Worm (Caenorhabditis elegans) whole organism, L2 larva: ENCODE data around the gene srj-26.

Source experiments
- C34F6.9 ChIP-seq: fragments of 150-350 bp; optimal IDR thresholded peaks from 2 replicates; lab custom pipeline; 2014; ENCODE audit warnings: missing biosample characterization, missing genetic modification characterization
- F13H6.1 ChIP-seq: sonication (generic microtip); optimal IDR thresholded peaks from 2 replicates; lab custom pipeline; 2016; ENCODE audit warnings: missing genetic modification characterization, missing compliant biosample characterization
- Y55F3AM.14 ChIP-seq: fragments of 200-800 bp; sonication (Bioruptor generic); optimal IDR thresholded peaks from 2 replicates; lab custom pipeline; 2018; ENCODE audit warnings: mild to moderate bottlenecking, missing genetic modification characterization, missing compliant biosample characterization
- alr-1 ChIP-seq: fragments of 150-350 bp; optimal IDR thresholded peaks from 2 replicates; lab custom pipeline; 2014; ENCODE audit warnings: missing biosample characterization, missing genetic modification characterization
- aly-2 ChIP-seq: fragments of 150-350 bp; optimal IDR thresholded peaks from 2 replicates; lab custom pipeline; 2014; ENCODE audit warnings: missing biosample characterization, missing genetic modification characterization
- ama-1 ChIP-seq: fragments of 150-350 bp; optimal IDR thresholded peaks from 2 replicates; lab custom pipeline; 2018; ENCODE audit warnings: inconsistent platforms
- ceh-16 ChIP-seq: fragments of 150-350 bp; optimal IDR thresholded peaks from 2 replicates; lab custom pipeline; 2014; ENCODE audit warnings: missing biosample characterization, missing genetic modification characterization
- ceh-82 ChIP-seq: fragments of 150-350 bp; optimal IDR thresholded peaks from 2 replicates; lab custom pipeline; 2014; ENCODE audit warnings: missing biosample characterization, missing genetic modification characterization
- crh-2 ChIP-seq: sonication (generic microtip); optimal IDR thresholded peaks from 2 replicates; lab custom pipeline; 2017; ENCODE audit warnings: missing biosample characterization, missing genetic modification characterization
- dmd-4 ChIP-seq: sonication (generic microtip); optimal IDR thresholded peaks from 2 replicates; lab custom pipeline; 2017; ENCODE audit warnings: missing biosample characterization, missing genetic modification characterization
- egl-27 ChIP-seq: sonication (generic microtip); optimal IDR thresholded peaks from 3 replicates; lab custom pipeline; 2017; ENCODE audit warnings: missing biosample characterization, missing genetic modification reagents, missing genetic modification characterization
- fos-1 ChIP-seq: fragments of 150-350 bp; optimal IDR thresholded peaks from 2 replicates; lab custom pipeline; 2014; ENCODE audit warnings: missing biosample characterization, missing genetic modification characterization
- gmeb-1 ChIP-seq: fragments of 150-350 bp; optimal IDR thresholded peaks from 2 replicates; lab custom pipeline; 2014; ENCODE audit warnings: missing biosample characterization, missing genetic modification characterization
- lin-11 ChIP-seq: fragments of 150-350 bp; sonication (generic microtip); optimal IDR thresholded peaks from 2 replicates; lab custom pipeline; 2014; ENCODE audit warnings: missing biosample characterization, missing genetic modification characterization, inconsistent platforms, mixed read lengths
- lin-13 ChIP-seq: fragments of 150-350 bp; optimal IDR thresholded peaks from 2 replicates; lab custom pipeline; 2014; ENCODE audit warnings: missing biosample characterization, missing genetic modification reagents, missing genetic modification characterization
- mab-5 ChIP-seq: fragments of 150-350 bp; optimal IDR thresholded peaks from 2 replicates; lab custom pipeline; 2014; ENCODE audit warnings: missing biosample characterization, missing genetic modification characterization
- mdl-1 ChIP-seq, 2 experiments: fragments of 150-350 bp in 1 of 2; sonication (generic microtip) in 1 of 2; optimal IDR thresholded peaks; 2 replicates each; lab custom pipeline; 2017; ENCODE audit warnings: missing biosample characterization in 2 of 2, missing genetic modification characterization in 2 of 2
- nhr-10 ChIP-seq: sonication (generic microtip); optimal IDR thresholded peaks from 2 replicates; lab custom pipeline; 2017; ENCODE audit warnings: missing biosample characterization, missing genetic modification characterization
- nhr-11 ChIP-seq: fragments of 150-350 bp; optimal IDR thresholded peaks from 2 replicates; lab custom pipeline; 2014; ENCODE audit warnings: missing biosample characterization, missing genetic modification characterization
- nhr-12 ChIP-seq: fragments of 150-350 bp; optimal IDR thresholded peaks from 2 replicates; lab custom pipeline; 2014; ENCODE audit warnings: missing biosample characterization, missing genetic modification characterization
- nhr-129 ChIP-seq: fragments of 150-350 bp; optimal IDR thresholded peaks from 2 replicates; lab custom pipeline; 2014; ENCODE audit warnings: missing biosample characterization, missing genetic modification characterization
- nhr-21 ChIP-seq: fragments of 150-350 bp; optimal IDR thresholded peaks from 2 replicates; lab custom pipeline; 2014; ENCODE audit warnings: missing biosample characterization, missing genetic modification characterization
- nhr-23 ChIP-seq: fragments of 150-350 bp; optimal IDR thresholded peaks from 2 replicates; lab custom pipeline; 2014; ENCODE audit warnings: missing biosample characterization, missing genetic modification reagents, missing genetic modification characterization
- nhr-237 ChIP-seq: fragments of 150-350 bp; optimal IDR thresholded peaks from 2 replicates; lab custom pipeline; 2014; ENCODE audit warnings: missing biosample characterization, missing genetic modification characterization
- nhr-25 ChIP-seq: fragments of 150-350 bp; sonication (generic microtip); optimal IDR thresholded peaks from 3 replicates; lab custom pipeline; 2014; ENCODE audit warnings: missing biosample characterization, missing genetic modification characterization
- nhr-6 ChIP-seq: fragments of 150-350 bp; optimal IDR thresholded peaks from 2 replicates; lab custom pipeline; 2014; ENCODE audit warnings: missing biosample characterization, missing genetic modification characterization
- nhr-77 ChIP-seq: fragments of 150-350 bp; optimal IDR thresholded peaks from 2 replicates; lab custom pipeline; 2014; ENCODE audit warnings: missing biosample characterization, missing genetic modification characterization
- peb-1 ChIP-seq: fragments of 150-350 bp; optimal IDR thresholded peaks from 2 replicates; lab custom pipeline; 2014; ENCODE audit warnings: missing biosample characterization, missing genetic modification characterization
- sem-4 ChIP-seq: fragments of 150-350 bp; optimal IDR thresholded peaks from 2 replicates; lab custom pipeline; 2014; ENCODE audit warnings: missing biosample characterization, missing genetic modification reagents, missing genetic modification characterization
- skn-1 ChIP-seq: sonication (generic microtip); optimal IDR thresholded peaks from 2 replicates; lab custom pipeline; 2017; ENCODE audit warnings: missing biosample characterization, missing genetic modification characterization
- sma-3 ChIP-seq: sonication (generic microtip); optimal IDR thresholded peaks from 2 replicates; lab custom pipeline; 2016; ENCODE audit warnings: missing genetic modification reagents, missing genetic modification characterization, missing compliant biosample characterization
- snpc-4 ChIP-seq: fragments of 150-350 bp; optimal IDR thresholded peaks from 2 replicates; lab custom pipeline; 2014; ENCODE audit warnings: missing biosample characterization, missing genetic modification characterization
- unc-55 ChIP-seq: fragments of 150-350 bp; sonication (generic microtip); optimal IDR thresholded peaks from 3 replicates; lab custom pipeline; 2014; ENCODE audit warnings: missing biosample characterization, missing genetic modification reagents, missing genetic modification characterization
- unc-62 ChIP-seq: fragments of 150-350 bp; optimal IDR thresholded peaks from 2 replicates; lab custom pipeline; 2014; ENCODE audit warnings: missing biosample characterization, missing genetic modification reagents, missing genetic modification characterization
- zag-1 ChIP-seq: fragments of 150-350 bp; optimal IDR thresholded peaks from 2 replicates; lab custom pipeline; 2014; ENCODE audit warnings: missing biosample characterization, missing genetic modification characterization
- ztf-1 ChIP-seq: fragments of 200-800 bp; sonication (Bioruptor generic); conservative IDR thresholded peaks from 2 replicates; pipeline ENCODE4 v1.3.6; 2022; ENCODE audit warnings: missing genetic modification characterization, missing compliant biosample characterization
- ztf-11 ChIP-seq: sonication (generic microtip); optimal IDR thresholded peaks from 2 replicates; lab custom pipeline; 2017; ENCODE audit warnings: missing biosample characterization, missing genetic modification characterization
- ztf-4 ChIP-seq: fragments of 150-350 bp; optimal IDR thresholded peaks from 2 replicates; lab custom pipeline; 2014; ENCODE audit warnings: missing biosample characterization, missing genetic modification characterization

srj-26 gene

ce11 chrV:18378819-18379218, 42.1 kb upstream of the srj-26 start, which contains the start of gene Y51A2B.8:
Gene Y51A2B.8 (plus strand): TSS chrV:18379119.
- TF ChIP-seq nhr-10 (tag; lab: Kevin White, UChicago) (no peak), ceh-82 (tag; lab: Kevin White, UChicago) (no peak), lin-11 (tag; lab: Kevin White, UChicago) (no peak), ztf-4 (tag; lab: Kevin White, UChicago) (no peak), crh-2 (tag; lab: Kevin White, UChicago) (no peak), nhr-237 (tag; lab: Kevin White, UChicago) (no peak), aly-2 (no peak), nhr-129 (tag; lab: Kevin White, UChicago) (no peak), unc-62 (GFP tag; lab: Kevin White, UChicago) (no peak), ama-1 (lab: Kevin White, UChicago) (no peak), nhr-77 (tag; lab: Kevin White, UChicago) (no peak), dmd-4 (tag; lab: Kevin White, UChicago) (no peak), egl-27 (tag; lab: Kevin White, UChicago) (no peak), nhr-11 (tag; lab: Kevin White, UChicago) (no peak), unc-55 (no peak), alr-1 (tag; lab: Kevin White, UChicago) (no peak), mab-5 (tag; lab: Kevin White, UChicago) (no peak)

ce11 chrV:18382590-18382989, 38.3 kb upstream of the srj-26 start, which contains the start of gene nhr-288:
Gene nhr-288 (minus strand): TSS chrV:18382690.
- TF ChIP-seq unc-55 (no peak), nhr-21 (tag; lab: Kevin White, UChicago) (no peak), sem-4 (tag; lab: Kevin White, UChicago) (no peak), ceh-16 (tag; lab: Kevin White, UChicago) (no peak), dmd-4 (tag; lab: Kevin White, UChicago) (no peak), peb-1 (tag; lab: Kevin White, UChicago) (no peak), nhr-77 (tag; lab: Kevin White, UChicago) (no peak), alr-1 (tag; lab: Kevin White, UChicago) (no peak)

ce11 chrV:18389046-18389445, 31.9 kb upstream of the srj-26 start, which contains the start of the genes Y51A2B.4 and Y51A2B.5:
Gene Y51A2B.4 (minus strand): TSS chrV:18389146.
Gene Y51A2B.5 (plus strand): TSS chrV:18389277.
- TF ChIP-seq nhr-11 (tag; lab: Kevin White, UChicago), result no peak
- no peak for TF ChIP-seq egl-27 (tag; lab: Kevin White, UChicago)
- TF ChIP-seq mdl-1 (tag; optimal IDR thresholded peaks at IDR 0.05; lab: Kevin White, UChicago), result no peak
- TF ChIP-seq ztf-1 (GFP tag; lab: Robert Waterston, UW), result no peak
- TF ChIP-seq gmeb-1 (tag; lab: Kevin White, UChicago), result no peak
- no peak for TF ChIP-seq Y55F3AM.14 (GFP tag; lab: Kevin White, UChicago)
- TF ChIP-seq nhr-12 (tag; lab: Kevin White, UChicago), result no peak
- TF ChIP-seq C34F6.9 (tag; lab: Kevin White, UChicago), result no peak
- TF ChIP-seq nhr-129 (tag; lab: Kevin White, UChicago), result no peak
- TF ChIP-seq nhr-6 (tag; lab: Kevin White, UChicago), result no peak
- TF ChIP-seq fos-1 (tag; lab: Kevin White, UChicago), result no peak
- no peak for TF ChIP-seq F13H6.1 (tag; lab: Kevin White, UChicago)
- no peak for TF ChIP-seq ztf-11 (tag; lab: Kevin White, UChicago)
- TF ChIP-seq sma-3 (GFP tag; lab: Kevin White, UChicago), result no peak
- TF ChIP-seq skn-1 (tag; lab: Kevin White, UChicago), result no peak
- TF ChIP-seq snpc-4 (tag; lab: Kevin White, UChicago), result no peak
- TF ChIP-seq nhr-77 (tag; lab: Kevin White, UChicago), result no peak
- no peak for TF ChIP-seq zag-1 (tag; lab: Kevin White, UChicago)

ce11 chrV:18394203-18394602, 26.7 kb upstream of the srj-26 start, which contains the start of gene Y51A2B.6:
Gene Y51A2B.6 (minus strand): TSS chrV:18394303.
- TF ChIP-seq C34F6.9 (tag; lab: Kevin White, UChicago) (no peak), lin-13 (GFP tag; lab: Kevin White, UChicago) (no peak), nhr-129 (tag; lab: Kevin White, UChicago) (no peak), nhr-25 (no peak), nhr-23 (no peak)
